Worm (Caenorhabditis elegans) whole organism, L1 larva: ENCODE data around the gene C35D6.13.
A peak's percentile ranks its signal among the peaks of the same experiment; 100 is the strongest.

Experiments used
- C04F5.9 ChIP-seq: sonication (generic microtip); optimal IDR thresholded peaks from 2 replicates; lab custom pipeline; 2016; ENCODE audit warnings: missing genetic modification characterization, missing compliant biosample characterization
- Y116A8C.19 ChIP-seq: sonication (generic microtip); optimal IDR thresholded peaks from 2 replicates; lab custom pipeline; 2016; ENCODE audit warnings: missing compliant biosample characterization, missing genetic modification characterization, borderline replicate concordance
- blmp-1 ChIP-seq: fragments of 150-350 bp; optimal IDR thresholded peaks from 2 replicates; lab custom pipeline; 2014; ENCODE audit warnings: missing biosample characterization, missing genetic modification characterization
- ceh-63 ChIP-seq: fragments of 200-800 bp; sonication (Bioruptor generic); optimal IDR thresholded peaks from 2 replicates; lab custom pipeline; 2018; ENCODE audit warnings: mild to moderate bottlenecking, missing genetic modification characterization, missing compliant biosample characterization
- ceh-82 ChIP-seq, 3 experiments: fragments of 150-350 bp in 1 of 3; sonication (generic microtip) in 2 of 3; optimal IDR thresholded peaks; 2 replicates each; lab custom pipeline; 2014 to 2017; ENCODE audit warnings: missing biosample characterization in 3 of 3, missing genetic modification characterization in 3 of 3
- ces-1 ChIP-seq: fragments of 150-350 bp; optimal IDR thresholded peaks from 2 replicates; lab custom pipeline; 2014; ENCODE audit warnings: missing biosample characterization, missing genetic modification reagents, missing genetic modification characterization
- dsc-1 ChIP-seq: sonication (generic microtip); optimal IDR thresholded peaks from 2 replicates; lab custom pipeline; 2016; ENCODE audit warnings: mild to moderate bottlenecking, missing genetic modification characterization, missing compliant biosample characterization
- efl-1 ChIP-seq, 4 experiments: fragments of 150-350 bp; optimal IDR thresholded peaks in 3 of 4; peaks in 1 of 4; 1 replicate in 1 of 4; 2 replicates in 3 of 4; lab custom pipeline; 2014; ENCODE audit warnings: missing biosample characterization in 2 of 4, missing genetic modification characterization in 2 of 4, missing genetic modification reagents in 2 of 4
- egl-27 ChIP-seq, 2 experiments: fragments of 150-350 bp in 1 of 2; sonication (generic microtip); optimal IDR thresholded peaks; 3 replicates each; lab custom pipeline; 2017 to 2018; ENCODE audit warnings: missing biosample characterization in 2 of 2, missing genetic modification characterization in 2 of 2, missing genetic modification reagents in 2 of 2
- elt-3 ChIP-seq, 6 experiments: fragments of 150-350 bp in 1 of 6; sonication (generic microtip); optimal IDR thresholded peaks; 2 replicates each; lab custom pipeline; 2017 to 2018; ENCODE audit warnings: missing biosample characterization in 6 of 6, missing genetic modification characterization in 6 of 6, inconsistent platforms in 1 of 6
- ets-5 ChIP-seq: fragments of 200-800 bp; sonication (Bioruptor generic); IDR thresholded peaks from 2 replicates; pipeline ENCODE4 v1.3.6; 2022; ENCODE audit warnings: missing genetic modification characterization, missing compliant biosample characterization
- fkh-4 ChIP-seq: sonication (generic microtip); optimal IDR thresholded peaks from 2 replicates; lab custom pipeline; 2016; ENCODE audit warnings: missing compliant biosample characterization, missing genetic modification characterization, borderline replicate concordance
- hlh-4 ChIP-seq: sonication (generic microtip); optimal IDR thresholded peaks from 2 replicates; lab custom pipeline; 2016; ENCODE audit warnings: mild to moderate bottlenecking, missing genetic modification characterization, missing compliant biosample characterization
- hpl-2 ChIP-seq: fragments of 150-350 bp; optimal IDR thresholded peaks from 2 replicates; lab custom pipeline; 2014; ENCODE audit warnings: missing biosample characterization, missing genetic modification reagents, missing genetic modification characterization
- jun-1 ChIP-seq: fragments of 150-350 bp; optimal IDR thresholded peaks from 2 replicates; lab custom pipeline; 2014; ENCODE audit warnings: missing biosample characterization, missing genetic modification reagents, missing genetic modification characterization
- lin-15B ChIP-seq: fragments of 150-350 bp; sonication (generic microtip); optimal IDR thresholded peaks from 3 replicates; lab custom pipeline; 2014; ENCODE audit warnings: missing biosample characterization, missing genetic modification characterization
- lin-35 ChIP-seq, 2 experiments: fragments of 150-350 bp; optimal IDR thresholded peaks; 2 replicates each; lab custom pipeline; 2014; ENCODE audit warnings: missing biosample characterization in 2 of 2, missing genetic modification characterization in 2 of 2, missing genetic modification reagents in 2 of 2
- lin-39 ChIP-seq: fragments of 150-350 bp; optimal IDR thresholded peaks from 2 replicates; lab custom pipeline; 2014; ENCODE audit warnings: missing biosample characterization, missing genetic modification reagents, missing genetic modification characterization
- lsy-2 ChIP-seq, 2 experiments: fragments of 150-350 bp; optimal IDR thresholded peaks; 2 replicates each; lab custom pipeline; 2014; ENCODE audit warnings: missing biosample characterization in 2 of 2, missing genetic modification characterization in 2 of 2
- mef-2 ChIP-seq: fragments of 150-350 bp; optimal IDR thresholded peaks from 2 replicates; lab custom pipeline; 2014; ENCODE audit warnings: missing biosample characterization, missing genetic modification characterization
- mep-1 ChIP-seq: fragments of 150-350 bp; optimal IDR thresholded peaks from 2 replicates; lab custom pipeline; 2014; ENCODE audit warnings: missing biosample characterization, missing genetic modification characterization
- nhr-11 ChIP-seq: fragments of 150-350 bp; optimal IDR thresholded peaks from 2 replicates; lab custom pipeline; 2014; ENCODE audit warnings: missing biosample characterization, missing genetic modification characterization
- nhr-19 ChIP-seq: fragments of 200-800 bp; sonication (Bioruptor generic); conservative IDR thresholded peaks from 2 replicates; pipeline ENCODE4 v1.3.6; 2022; ENCODE audit warnings: missing genetic modification characterization, missing compliant biosample characterization
- nhr-20 ChIP-seq: sonication (generic microtip); optimal IDR thresholded peaks from 2 replicates; lab custom pipeline; 2016; ENCODE audit warnings: mild to moderate bottlenecking, missing genetic modification characterization, missing compliant biosample characterization
- nhr-237 ChIP-seq: fragments of 150-350 bp; optimal IDR thresholded peaks from 2 replicates; lab custom pipeline; 2014; ENCODE audit warnings: missing biosample characterization, missing genetic modification characterization
- nhr-28 ChIP-seq: fragments of 150-350 bp; optimal IDR thresholded peaks from 2 replicates; lab custom pipeline; 2014; ENCODE audit warnings: missing biosample characterization, missing genetic modification characterization
- nhr-47 ChIP-seq: sonication (generic microtip); optimal IDR thresholded peaks from 2 replicates; lab custom pipeline; 2016; ENCODE audit warnings: mild to moderate bottlenecking, missing genetic modification characterization, moderate library complexity, missing compliant biosample characterization
- nhr-71 ChIP-seq: sonication (generic microtip); optimal IDR thresholded peaks from 2 replicates; lab custom pipeline; 2016; ENCODE audit warnings: mild to moderate bottlenecking, missing genetic modification characterization, moderate library complexity, missing compliant biosample characterization
- pag-3 ChIP-seq: sonication (generic microtip); optimal IDR thresholded peaks from 2 replicates; lab custom pipeline; 2017; ENCODE audit warnings: missing genetic modification characterization, mild to moderate bottlenecking, missing compliant biosample characterization, antibody characterized with exemption, borderline replicate concordance; ENCODE audit not compliant: insufficient read depth
- pax-3 ChIP-seq: fragments of 200-800 bp; sonication (Bioruptor generic); optimal IDR thresholded peaks from 2 replicates; lab custom pipeline; 2018; ENCODE audit warnings: mild to moderate bottlenecking, missing genetic modification characterization, moderate library complexity, missing compliant biosample characterization
- pqm-1 ChIP-seq: sonication (generic microtip); optimal IDR thresholded peaks from 3 replicates; lab custom pipeline; 2017; ENCODE audit warnings: missing biosample characterization, missing genetic modification characterization
- skn-1 ChIP-seq: fragments of 150-350 bp; optimal IDR thresholded peaks from 2 replicates; lab custom pipeline; 2014; ENCODE audit warnings: missing biosample characterization, missing genetic modification characterization
- sup-37 ChIP-seq: fragments of 200-800 bp; sonication (Bioruptor generic); optimal IDR thresholded peaks from 2 replicates; lab custom pipeline; 2018; ENCODE audit warnings: mild to moderate bottlenecking, missing genetic modification characterization, missing compliant biosample characterization
- swsn-7 ChIP-seq: sonication (generic microtip); optimal IDR thresholded peaks from 2 replicates; lab custom pipeline; 2016; ENCODE audit warnings: missing genetic modification characterization, missing compliant biosample characterization
- tlp-1 ChIP-seq: fragments of 150-350 bp; optimal IDR thresholded peaks from 2 replicates; lab custom pipeline; 2014; ENCODE audit warnings: missing biosample characterization, missing genetic modification characterization
- unc-62 ChIP-seq: fragments of 150-350 bp; optimal IDR thresholded peaks from 2 replicates; lab custom pipeline; 2014; ENCODE audit warnings: missing biosample characterization, missing genetic modification reagents, missing genetic modification characterization
- unc-86 ChIP-seq: sonication (generic microtip); optimal IDR thresholded peaks from 2 replicates; lab custom pipeline; 2016; ENCODE audit warnings: missing genetic modification characterization, missing compliant biosample characterization
- unc-98 ChIP-seq: fragments of 200-800 bp; sonication (Bioruptor generic); IDR thresholded peaks from 2 replicates; pipeline ENCODE4 v1.3.6; 2022; ENCODE audit warnings: missing genetic modification characterization, missing compliant biosample characterization
- zag-1 ChIP-seq: fragments of 150-350 bp; optimal IDR thresholded peaks from 2 replicates; lab custom pipeline; 2014; ENCODE audit warnings: missing biosample characterization, missing genetic modification characterization
- zip-4 ChIP-seq: fragments of 200-800 bp; sonication (Bioruptor generic); optimal IDR thresholded peaks from 2 replicates; lab custom pipeline; 2018; ENCODE audit warnings: mild to moderate bottlenecking, missing genetic modification characterization, moderate library complexity, missing compliant biosample characterization

C35D6.13 gene

DNA sequence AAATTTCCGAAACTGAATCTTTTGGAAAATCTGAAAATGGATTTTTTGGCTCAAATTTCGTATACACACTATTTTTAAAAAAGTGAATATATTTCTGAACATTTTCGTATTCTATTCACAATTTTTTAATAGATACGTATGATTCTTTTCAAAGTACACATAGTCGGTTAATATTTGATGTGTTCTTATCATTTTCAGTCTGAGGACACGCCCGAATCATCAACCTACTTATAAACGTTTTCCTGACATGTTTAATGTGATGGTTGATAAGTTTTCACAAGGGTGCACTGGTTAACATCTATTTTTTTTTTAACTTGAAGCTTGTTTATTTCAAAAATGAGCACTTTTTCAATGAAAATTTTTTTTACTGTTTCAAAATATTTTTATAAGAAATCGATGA lies 27.8 kb downstream of the C35D6.13 start:
- TF ChIP-seq unc-86 (tag; lab: Kevin White, UChicago) (no peak), lsy-2 (tag; optimal IDR thresholded peaks at IDR 0.05; lab: Kevin White, UChicago) (no peak), ces-1 (GFP tag; lab: Kevin White, UChicago) (no peak), nhr-47 (tag; lab: Kevin White, UChicago) (no peak), nhr-11 (tag; lab: Kevin White, UChicago) (no peak), tlp-1 (tag; lab: Kevin White, UChicago) (no peak), ceh-63 (GFP tag; lab: Kevin White, UChicago) (no peak), nhr-19 (GFP tag; lab: Robert Waterston, UW) (no peak), efl-1 (optimal IDR thresholded peaks at IDR 0.05; lab: Kevin White, UChicago) (no peak), efl-1 (GFP tag; optimal IDR thresholded peaks at IDR 0.05 in 1 of 2; lab: Kevin White, UChicago) (no peak), nhr-237 (tag; lab: Kevin White, UChicago) (no peak), unc-98 (no peak), blmp-1 (tag; lab: Kevin White, UChicago) (no peak), zag-1 (no peak), elt-3 (tag; optimal IDR thresholded peaks at IDR 0.05; lab: Kevin White, UChicago) (no peak), mef-2 (no peak), mep-1 (tag; lab: Kevin White, UChicago) (no peak)

- no peak for TF ChIP-seq efl-1 (optimal IDR thresholded peaks at IDR 0.05; lab: Kevin White, UChicago)
- TF ChIP-seq efl-1 (GFP tag; optimal IDR thresholded peaks at IDR 0.05 in 1 of 2; lab: Kevin White, UChicago) = peak in 1 of 2 experiments; percentile 79
- no peak for TF ChIP-seq nhr-237 (tag; lab: Kevin White, UChicago)
These were observed 33.8 kb downstream of the C35D6.13 start for ce11 chrIV:16370592-16370991.

ce11 chrIV:16377942-16378341 lies 41.1 kb downstream of the C35D6.13 start:
- TF ChIP-seq pqm-1 = no peak
- no peak for TF ChIP-seq nhr-11 (tag; lab: Kevin White, UChicago)
- TF ChIP-seq ceh-82 (tag; optimal IDR thresholded peaks at IDR 0.05; lab: Kevin White, UChicago) = no peak
- TF ChIP-seq efl-1 (optimal IDR thresholded peaks at IDR 0.05; lab: Kevin White, UChicago) = no peak
- peak in 1 of 2 experiments; percentile 77 for TF ChIP-seq efl-1 (GFP tag; optimal IDR thresholded peaks at IDR 0.05 in 1 of 2; lab: Kevin White, UChicago)

ce11 chrIV:16380278-16380677 lies 43.5 kb downstream of the C35D6.13 start:
- TF ChIP-seq nhr-71 (tag; lab: Kevin White, UChicago) (no peak), ets-5 (GFP tag; lab: Robert Waterston, UW) (no peak), dsc-1 (no peak), Y116A8C.19 (tag; lab: Kevin White, UChicago) (no peak), efl-1 (optimal IDR thresholded peaks at IDR 0.05; lab: Kevin White, UChicago) (no peak), efl-1 (GFP tag; optimal IDR thresholded peaks at IDR 0.05 in 1 of 2; lab: Kevin White, UChicago) (peak in 1 of 2 experiments; percentile 59), lin-35 (GFP tag; optimal IDR thresholded peaks at IDR 0.05; lab: Kevin White, UChicago) (no peak), nhr-20 (tag; lab: Kevin White, UChicago) (no peak)

ce11 chrIV:16380937-16381336 lies 44.1 kb downstream of the C35D6.13 start:
- TF ChIP-seq C04F5.9 (tag; lab: Kevin White, UChicago) = no peak
- no peak for TF ChIP-seq lin-15B (tag; lab: Kevin White, UChicago)
- TF ChIP-seq jun-1 (tag; lab: Kevin White, UChicago) = no peak
- TF ChIP-seq hlh-4 = no peak

- TF ChIP-seq mef-2 (no peak), zag-1 (no peak), lin-39 (tag; lab: Kevin White, UChicago) (no peak), skn-1 (tag; lab: Kevin White, UChicago) (no peak), swsn-7 (peak; percentile 55), unc-86 (tag; lab: Kevin White, UChicago) (peak; percentile 22), nhr-28 (tag; lab: Kevin White, UChicago) (no peak), lsy-2 (tag; optimal IDR thresholded peaks at IDR 0.05; lab: Kevin White, UChicago) (peak; percentile 37 to 39), sup-37 (GFP tag; lab: Kevin White, UChicago) (no peak), hpl-2 (GFP tag; lab: Kevin White, UChicago) (no peak), pax-3 (tag; lab: Kevin White, UChicago) (peak; percentile 5), zip-4 (GFP tag; lab: Kevin White, UChicago) (no peak), fkh-4 (tag; lab: Kevin White, UChicago) (no peak), unc-62 (GFP tag; lab: Kevin White, UChicago) (no peak), ces-1 (GFP tag; lab: Kevin White, UChicago) (no peak), C04F5.9 (tag; lab: Kevin White, UChicago) (no peak), egl-27 (tag; optimal IDR thresholded peaks at IDR 0.05; lab: Kevin White, UChicago) (no peak), pag-3 (peak; percentile 17), lin-35 (GFP tag; optimal IDR thresholded peaks at IDR 0.05; lab: Kevin White, UChicago) (peak in 1 of 2 experiments; percentile 43)
These were observed 45.2 kb downstream of the C35D6.13 start, which contains the start of gene Y7A9D.1 for ce11 chrIV:16381933-16382591. TSS of gene Y7A9D.1 (minus strand) at chrIV:16382215.
